Fruit fly (Drosophila melanogaster): Measurements from ENCODE around the gene defl.

defl gene

DNA sequence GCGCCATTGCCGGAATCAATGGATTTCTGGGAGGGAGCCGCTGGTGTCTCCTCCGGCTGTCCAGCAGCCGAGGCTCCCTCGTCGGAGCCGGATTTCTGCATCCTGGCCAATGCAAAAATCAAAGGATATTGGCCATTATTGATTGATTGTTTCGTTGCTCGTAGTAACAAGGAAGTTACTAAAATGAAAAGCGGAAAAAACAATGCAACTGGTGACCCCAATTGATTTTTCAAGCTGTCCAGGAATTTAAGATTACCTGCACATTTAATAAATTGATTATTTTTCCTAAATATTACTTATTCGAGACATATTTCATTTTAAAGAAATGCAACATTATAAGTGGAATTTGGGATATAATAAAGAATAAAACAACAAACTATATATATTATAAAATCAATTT lies 19.7 kb upstream of the defl start, which contains the start of gene CG6761:
TSS of gene CG6761 (minus strand) at position 101 of the 400 bp plus-strand sequence.
- no peak for TF ChIP-seq Snoo (tag; optimal IDR thresholded peaks at IDR 0.05)
- no peak for TF ChIP-seq Pif1B (GFP tag; optimal IDR thresholded peaks at IDR 0.05)
- no peak for TF ChIP-seq CG9948 (tag; optimal IDR thresholded peaks at IDR 0.05)

- no peak for TF ChIP-seq CG9948 (tag; optimal IDR thresholded peaks at IDR 0.05)
- TF ChIP-seq gl (tag; optimal IDR thresholded peaks at IDR 0.05): no peak
- no peak for TF ChIP-seq EcR (GFP tag; optimal IDR thresholded peaks at IDR 0.05)
- TF ChIP-seq CG12605 (GFP tag; IDR thresholded peaks at IDR 0.05): no peak
- no peak for TF ChIP-seq Pif1A (GFP tag; optimal IDR thresholded peaks at IDR 0.05)
- TF ChIP-seq CG8159 (tag; optimal IDR thresholded peaks at IDR 0.05): no peak
- TF ChIP-seq CG13204 (GFP tag; optimal IDR thresholded peaks at IDR 0.05): no peak
- TF ChIP-seq CG17806 (tag; optimal IDR thresholded peaks at IDR 0.05): no peak
- no peak for TF ChIP-seq rn (GFP tag; IDR thresholded peaks at IDR 0.05)
- TF ChIP-seq CG15710 (tag; optimal IDR thresholded peaks at IDR 0.05): no peak
- no peak for TF ChIP-seq D1 (tag; optimal IDR thresholded peaks at IDR 0.05)
- no peak for TF ChIP-seq CG8301 (tag; optimal IDR thresholded peaks at IDR 0.05)
- TF ChIP-seq CG14655 (GFP tag; optimal IDR thresholded peaks at IDR 0.05): no peak
- TF ChIP-seq CG4496 (GFP tag; IDR thresholded peaks at IDR 0.05): no peak
- TF ChIP-seq Pif1B (GFP tag; optimal IDR thresholded peaks at IDR 0.05): no peak
- TF ChIP-seq Snoo (tag; optimal IDR thresholded peaks at IDR 0.05): no peak
- no peak for TF ChIP-seq CG10348 (GFP tag; IDR thresholded peaks at IDR 0.05)
These were observed 19.0 kb upstream of the defl start, which contains the start of gene CG16711 for dm6 chr3L:9704162-9704748. CG16711 (plus strand) TSS chr3L:9704331.

dm6 chr3L:9705591-9705990 lies 17.6 kb upstream of the defl start:
- TF ChIP-seq gl (tag; optimal IDR thresholded peaks at IDR 0.05) (no peak), CG8159 (tag; optimal IDR thresholded peaks at IDR 0.05) (no peak), Ets98B (GFP tag; IDR thresholded peaks at IDR 0.05) (no peak), D1 (tag; optimal IDR thresholded peaks at IDR 0.05) (no peak), CG15710 (tag; optimal IDR thresholded peaks at IDR 0.05) (no peak), CG32121 (GFP tag; IDR thresholded peaks at IDR 0.05) (no peak), rn (GFP tag; IDR thresholded peaks at IDR 0.05) (no peak), CG13204 (GFP tag; optimal IDR thresholded peaks at IDR 0.05) (no peak), Snoo (tag; optimal IDR thresholded peaks at IDR 0.05) (no peak), fd96Ca (GFP tag; IDR thresholded peaks at IDR 0.05) (no peak)

DNA sequence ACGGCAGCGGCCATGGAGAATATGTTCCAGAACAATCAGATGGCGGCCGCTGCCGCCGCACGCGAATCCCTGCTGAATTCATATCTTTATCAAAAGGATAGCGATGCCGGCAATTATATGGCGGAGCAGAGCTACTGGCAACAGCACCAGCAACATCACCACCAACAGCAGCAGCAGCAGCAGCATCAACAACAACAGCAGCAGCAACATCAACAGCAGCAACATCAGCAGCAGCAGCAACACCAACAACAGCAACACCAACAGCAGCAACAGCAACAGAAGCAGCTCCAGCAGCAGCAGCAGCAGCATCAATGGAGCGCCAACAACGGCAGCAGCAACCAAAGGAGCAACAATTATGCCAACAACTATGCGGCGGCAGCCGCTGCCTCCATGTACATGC lies 14.4 kb upstream of the defl start:
- TF ChIP-seq CG8159 (tag; optimal IDR thresholded peaks at IDR 0.05) (no peak), rn (GFP tag; IDR thresholded peaks at IDR 0.05) (no peak), gl (tag; optimal IDR thresholded peaks at IDR 0.05) (no peak), Pif1B (GFP tag; optimal IDR thresholded peaks at IDR 0.05) (no peak), CG17806 (tag; optimal IDR thresholded peaks at IDR 0.05) (no peak), EcR (GFP tag; optimal IDR thresholded peaks at IDR 0.05) (no peak), CG13204 (GFP tag; optimal IDR thresholded peaks at IDR 0.05) (no peak), Ets98B (GFP tag; IDR thresholded peaks at IDR 0.05) (no peak), CG34367 (tag; optimal IDR thresholded peaks at IDR 0.05) (no peak), CG14655 (GFP tag; optimal IDR thresholded peaks at IDR 0.05) (no peak), CG15710 (tag; optimal IDR thresholded peaks at IDR 0.05) (no peak), CG9948 (tag; optimal IDR thresholded peaks at IDR 0.05) (no peak), CG10348 (GFP tag; IDR thresholded peaks at IDR 0.05) (no peak), CG8301 (tag; optimal IDR thresholded peaks at IDR 0.05) (no peak), D1 (tag; optimal IDR thresholded peaks at IDR 0.05) (no peak), CG12605 (GFP tag; IDR thresholded peaks at IDR 0.05) (no peak), CG32121 (GFP tag; IDR thresholded peaks at IDR 0.05) (no peak), Snoo (tag; optimal IDR thresholded peaks at IDR 0.05) (no peak)

dm6 chr3L:9711203-9711602 lies 12.0 kb upstream of the defl start:
- TF ChIP-seq Snoo (tag; optimal IDR thresholded peaks at IDR 0.05): no peak
- TF ChIP-seq CG8301 (tag; optimal IDR thresholded peaks at IDR 0.05): no peak
- TF ChIP-seq EcR (GFP tag; optimal IDR thresholded peaks at IDR 0.05): no peak
- no peak for TF ChIP-seq Ets98B (GFP tag; IDR thresholded peaks at IDR 0.05)
- TF ChIP-seq fd96Ca (GFP tag; IDR thresholded peaks at IDR 0.05): no peak
- no peak for TF ChIP-seq CG14655 (GFP tag; optimal IDR thresholded peaks at IDR 0.05)
- no peak for TF ChIP-seq CG8159 (tag; optimal IDR thresholded peaks at IDR 0.05)
- no peak for TF ChIP-seq CG32121 (GFP tag; IDR thresholded peaks at IDR 0.05)
- no peak for TF ChIP-seq CG10348 (GFP tag; IDR thresholded peaks at IDR 0.05)
- TF ChIP-seq gl (tag; optimal IDR thresholded peaks at IDR 0.05): no peak
- no peak for TF ChIP-seq CG12605 (GFP tag; IDR thresholded peaks at IDR 0.05)
- no peak for TF ChIP-seq rn (GFP tag; IDR thresholded peaks at IDR 0.05)

- TF ChIP-seq fd96Ca (GFP tag; IDR thresholded peaks at IDR 0.05) (no peak), CG8159 (tag; optimal IDR thresholded peaks at IDR 0.05) (peak; percentile 2)
These were observed 11.0 kb upstream of the defl start for dm6 chr3L:9712066-9712789.
